Fruit fly (Drosophila melanogaster) whole organism, embryonic: ENCODE measurements around the gene Sec3.

Experiments
- CG11398 ChIP-seq: fragments of 200-800 bp; sonication (Bioruptor generic); optimal IDR thresholded peaks from 2 replicates; lab custom pipeline; 2016; ENCODE audit warnings: missing biosample characterization, missing genetic modification characterization
- CG15696 ChIP-seq: fragments of 200-800 bp; sonication (Bioruptor generic); optimal IDR thresholded peaks from 2 replicates; lab custom pipeline; 2019; ENCODE audit warnings: missing biosample characterization, mild to moderate bottlenecking, missing genetic modification characterization, moderate library complexity
- CG1602 ChIP-seq: fragments of 200-800 bp; sonication (Bioruptor generic); optimal IDR thresholded peaks from 3 replicates; lab custom pipeline; 2016; ENCODE audit warnings: missing biosample characterization, missing genetic modification characterization
- CG32767 ChIP-seq: fragments of 200-800 bp; sonication (Bioruptor generic); IDR thresholded peaks from 2 replicates; pipeline ENCODE4 v1.3.6; 2022; ENCODE audit warnings: missing biosample characterization, missing genetic modification characterization
- CG4282 ChIP-seq: fragments of 200-800 bp; sonication (Bioruptor generic); optimal IDR thresholded peaks from 2 replicates; lab custom pipeline; 2016; ENCODE audit warnings: missing biosample characterization, missing genetic modification characterization
- CG4328 ChIP-seq: fragments of 200-800 bp; sonication (Bioruptor generic); optimal IDR thresholded peaks from 3 replicates; lab custom pipeline; 2017; ENCODE audit warnings: missing biosample characterization, missing genetic modification reagents, missing genetic modification characterization
- CG5953 ChIP-seq: fragments of 200-800 bp; sonication (Bioruptor generic); IDR thresholded peaks from 2 replicates; pipeline ENCODE4 v1.3.6; 2022; ENCODE audit warnings: missing biosample characterization, missing genetic modification characterization
- CG8478 ChIP-seq: fragments of >200 bp; optimal IDR thresholded peaks from 2 replicates; lab custom pipeline; 2018
- NfI ChIP-seq: fragments of 200-800 bp; sonication (Bioruptor generic); optimal IDR thresholded peaks from 3 replicates; lab custom pipeline; 2018; ENCODE audit warnings: missing biosample characterization, mild to moderate bottlenecking, missing genetic modification characterization, moderate library complexity
- abd-A ChIP-seq: fragments of 200-800 bp; sonication (Bioruptor generic); optimal IDR thresholded peaks from 3 replicates; lab custom pipeline; 2019; ENCODE audit warnings: missing biosample characterization, mild to moderate bottlenecking, missing genetic modification characterization, moderate library complexity
- fru ChIP-seq: fragments of >200 bp; optimal IDR thresholded peaks from 2 replicates; lab custom pipeline; 2017
- trh ChIP-seq: fragments of 200-800 bp; sonication (Bioruptor generic); optimal IDR thresholded peaks from 2 replicates; lab custom pipeline; 2016; ENCODE audit warnings: missing biosample characterization, missing genetic modification characterization
- ttk ChIP-seq: fragments of 200-800 bp; sonication (Bioruptor generic); IDR thresholded peaks from 2 replicates; pipeline ENCODE4 v2.1.2; 2022; ENCODE audit warnings: missing biosample characterization, missing genetic modification characterization

dm6 chr3L:17383714-17384113 lies 41.3 kb downstream of the Sec3 start:
- TF ChIP-seq abd-A (tag; lab: Kevin White, UChicago) (no peak), trh (GFP tag; lab: Kevin White, UChicago) (no peak), NfI (GFP tag; lab: Kevin White, UChicago) (no peak), fru (no peak), CG1602 (GFP tag; lab: Kevin White, UChicago) (no peak), CG8478 (lab: Kevin White, UChicago) (no peak), CG32767 (GFP tag; lab: Robert Waterston, UW) (no peak), CG5953 (GFP tag; lab: Robert Waterston, UW) (no peak), CG15696 (tag; lab: Kevin White, UChicago) (no peak), CG11398 (GFP tag; lab: Kevin White, UChicago) (no peak), CG4282 (no peak), ttk (no peak), CG4328 (no peak)
